Fruit fly (Drosophila melanogaster) whole organism, embryonic: Measurements from ENCODE around the gene CG13659.

Experiments used
- ATbp ChIP-seq: fragments of 200-800 bp; sonication (Bioruptor generic); optimal IDR thresholded peaks from 2 replicates; lab custom pipeline; 2017; ENCODE audit warnings: missing biosample characterization, mild to moderate bottlenecking, missing genetic modification characterization, missing genetic modification reagents
- CG1233 ChIP-seq: fragments of 200-800 bp; sonication (Bioruptor generic); optimal IDR thresholded peaks from 4 replicates; lab custom pipeline; 2018; ENCODE audit warnings: missing biosample characterization, mild to moderate bottlenecking, missing genetic modification characterization
- CG13287 ChIP-seq: fragments of 200-800 bp; sonication (Bioruptor generic); IDR thresholded peaks from 2 replicates; pipeline ENCODE4 v1.3.6; 2022; ENCODE audit warnings: missing biosample characterization, missing genetic modification characterization; ENCODE audit not compliant: partially characterized antibody
- CG15011 ChIP-seq: fragments of 200-800 bp; sonication (Bioruptor generic); optimal IDR thresholded peaks from 3 replicates; lab custom pipeline; 2018; ENCODE audit warnings: missing biosample characterization, mild to moderate bottlenecking, missing genetic modification characterization
- CG18764 ChIP-seq: fragments of 200-800 bp; sonication (Bioruptor generic); optimal IDR thresholded peaks from 3 replicates; lab custom pipeline; 2016; ENCODE audit warnings: missing biosample characterization, missing genetic modification characterization
- CG30403 ChIP-seq: fragments of 200-800 bp; sonication (Bioruptor generic); optimal IDR thresholded peaks from 3 replicates; lab custom pipeline; 2016; ENCODE audit warnings: missing biosample characterization, missing genetic modification characterization
- CG31224 ChIP-seq: fragments of 200-800 bp; sonication (Bioruptor generic); IDR thresholded peaks from 2 replicates; pipeline ENCODE4 v1.3.6; 2022; ENCODE audit warnings: missing biosample characterization, missing genetic modification characterization
- CG32767 ChIP-seq: fragments of 200-800 bp; sonication (Bioruptor generic); IDR thresholded peaks from 2 replicates; pipeline ENCODE4 v1.3.6; 2022; ENCODE audit warnings: missing biosample characterization, missing genetic modification characterization
- CG34376 ChIP-seq: fragments of 200-800 bp; sonication (Bioruptor generic); optimal IDR thresholded peaks from 2 replicates; lab custom pipeline; 2018; ENCODE audit warnings: missing biosample characterization, mild to moderate bottlenecking, missing genetic modification characterization
- CG5180 ChIP-seq: fragments of 200-800 bp; sonication (Bioruptor generic); optimal IDR thresholded peaks from 3 replicates; lab custom pipeline; 2017; ENCODE audit warnings: missing biosample characterization, missing genetic modification characterization, mild to moderate bottlenecking, moderate library complexity, missing genetic modification reagents
- CG7556 ChIP-seq: fragments of 200-800 bp; sonication (Bioruptor generic); optimal IDR thresholded peaks from 2 replicates; lab custom pipeline; 2017; ENCODE audit warnings: missing biosample characterization, mild to moderate bottlenecking, missing genetic modification characterization
- CG8478 ChIP-seq: fragments of >200 bp; optimal IDR thresholded peaks from 2 replicates; lab custom pipeline; 2018
- D19A ChIP-seq: fragments of 200-800 bp; optimal IDR thresholded peaks from 3 replicates; lab custom pipeline; 2019; ENCODE audit warnings: missing biosample characterization, mild to moderate bottlenecking, missing genetic modification characterization, moderate library complexity
- Dek ChIP-seq: fragments of 200-800 bp; sonication (Bioruptor generic); optimal IDR thresholded peaks from 3 replicates; lab custom pipeline; 2019; ENCODE audit warnings: missing biosample characterization, mild to moderate bottlenecking, missing genetic modification characterization, moderate library complexity
- ERR ChIP-seq: fragments of 200-800 bp; sonication (Bioruptor generic); optimal IDR thresholded peaks from 2 replicates; lab custom pipeline; 2016; ENCODE audit warnings: missing biosample characterization, missing genetic modification characterization
- Ets65A ChIP-seq: fragments of 200-800 bp; sonication (Bioruptor generic); peaks from one replicate; lab custom pipeline; 2016; ENCODE audit warnings: missing biosample characterization, missing genetic modification characterization
- GATAe ChIP-seq: fragments of 200-800 bp; sonication (Bioruptor generic); conservative IDR thresholded peaks from 2 replicates; pipeline ENCODE4 v1.3.6; 2022; ENCODE audit warnings: missing biosample characterization, missing genetic modification characterization
- HLHmδ ChIP-seq: fragments of 200-800 bp; sonication (Bioruptor generic); optimal IDR thresholded peaks from 2 replicates; lab custom pipeline; 2018; ENCODE audit warnings: missing biosample characterization, mild to moderate bottlenecking, missing genetic modification characterization, moderate library complexity
- Hr39 ChIP-seq: fragments of >200 bp; optimal IDR thresholded peaks from 2 replicates; lab custom pipeline; 2017
- Hsf ChIP-seq: fragments of 200-800 bp; sonication (Bioruptor generic); optimal IDR thresholded peaks from 3 replicates; lab custom pipeline; 2016; ENCODE audit warnings: missing biosample characterization, missing genetic modification characterization
- Lpt ChIP-seq: fragments of >200 bp; optimal IDR thresholded peaks from 2 replicates; lab custom pipeline; 2018; ENCODE audit warnings: missing biosample characterization, missing genetic modification characterization
- MTF-1 ChIP-seq: fragments of 200-800 bp; sonication (Bioruptor generic); optimal IDR thresholded peaks from 2 replicates; lab custom pipeline; 2018; ENCODE audit warnings: missing biosample characterization, mild to moderate bottlenecking, missing genetic modification characterization, borderline replicate concordance
- Mrtf ChIP-seq: fragments of 200-800 bp; sonication (Bioruptor generic); IDR thresholded peaks from 3 replicates; pipeline ENCODE4 v1.3.6; 2022; ENCODE audit warnings: missing biosample characterization, missing genetic modification characterization
- NfI ChIP-seq: fragments of 200-800 bp; sonication (Bioruptor generic); optimal IDR thresholded peaks from 3 replicates; lab custom pipeline; 2018; ENCODE audit warnings: missing biosample characterization, mild to moderate bottlenecking, missing genetic modification characterization, moderate library complexity
- Pdp1 ChIP-seq, 2 experiments: fragments of 200-800 bp; sonication (Bioruptor generic); optimal IDR thresholded peaks; 3 replicates each; lab custom pipeline; 2016; ENCODE audit warnings: missing biosample characterization in 2 of 2, missing genetic modification characterization in 2 of 2, mild to moderate bottlenecking in 1 of 2, moderate library complexity in 1 of 2
- Sry-δ ChIP-seq: fragments of 200-800 bp; sonication (Bioruptor generic); optimal IDR thresholded peaks from 2 replicates; lab custom pipeline; 2016; ENCODE audit warnings: missing biosample characterization, missing genetic modification characterization
- Vsx1 ChIP-seq: fragments of 200-800 bp; sonication (Bioruptor generic); optimal IDR thresholded peaks from 2 replicates; lab custom pipeline; 2017; ENCODE audit warnings: missing biosample characterization, mild to moderate bottlenecking, missing genetic modification characterization, missing genetic modification reagents
- aop ChIP-seq: fragments of 200-800 bp; sonication (Bioruptor generic); IDR thresholded peaks from 2 replicates; pipeline ENCODE4 v1.3.6; 2022; ENCODE audit warnings: missing biosample characterization, missing genetic modification characterization
- bcd ChIP-seq: fragments of 200-800 bp; sonication (Bioruptor generic); optimal IDR thresholded peaks from 2 replicates; lab custom pipeline; 2017; ENCODE audit warnings: missing biosample characterization, mild to moderate bottlenecking, missing genetic modification characterization
- cato ChIP-seq: fragments of 200-800 bp; sonication (Bioruptor generic); optimal IDR thresholded peaks from 2 replicates; lab custom pipeline; 2016; ENCODE audit warnings: missing biosample characterization, missing genetic modification characterization, borderline replicate concordance
- dmrt99B ChIP-seq: fragments of 200-800 bp; sonication (Bioruptor generic); optimal IDR thresholded peaks from 2 replicates; lab custom pipeline; 2018; ENCODE audit warnings: missing biosample characterization, mild to moderate bottlenecking, missing genetic modification characterization, moderate library complexity
- exex ChIP-seq: fragments of 200-800 bp; sonication (Bioruptor generic); optimal IDR thresholded peaks from 4 replicates; lab custom pipeline; 2018; ENCODE audit warnings: missing biosample characterization, mild to moderate bottlenecking, missing genetic modification characterization, moderate library complexity
- ftz-f1 ChIP-seq: fragments of 200-800 bp; sonication (Bioruptor generic); optimal IDR thresholded peaks from 2 replicates; lab custom pipeline; 2016; ENCODE audit warnings: missing biosample characterization, missing genetic modification characterization
- grn ChIP-seq: fragments of 200-800 bp; sonication (Bioruptor generic); optimal IDR thresholded peaks from 3 replicates; lab custom pipeline; 2017; ENCODE audit warnings: missing biosample characterization, missing genetic modification characterization
- jumu ChIP-seq: fragments of 200-800 bp; sonication (Bioruptor generic); optimal IDR thresholded peaks from 3 replicates; lab custom pipeline; 2016; ENCODE audit warnings: missing biosample characterization, missing genetic modification characterization
- klu ChIP-seq: fragments of 200-800 bp; sonication (Bioruptor generic); IDR thresholded peaks from 2 replicates; pipeline ENCODE4 v1.3.6; 2022; ENCODE audit warnings: missing biosample characterization, missing genetic modification characterization
- lab ChIP-seq: fragments of 200-800 bp; sonication (Bioruptor generic); optimal IDR thresholded peaks from 3 replicates; lab custom pipeline; 2017; ENCODE audit warnings: missing biosample characterization, missing genetic modification characterization, mild to moderate bottlenecking, moderate library complexity, missing genetic modification reagents
- lbe ChIP-seq: fragments of 200-800 bp; sonication (Bioruptor generic); optimal IDR thresholded peaks from 2 replicates; lab custom pipeline; 2016; ENCODE audit warnings: missing biosample characterization, mild to moderate bottlenecking, missing genetic modification characterization
- mam ChIP-seq: fragments of 200-800 bp; sonication (Bioruptor generic); optimal IDR thresholded peaks from 3 replicates; lab custom pipeline; 2016; ENCODE audit warnings: missing biosample characterization, missing genetic modification characterization
- mirr ChIP-seq: fragments of 200-800 bp; sonication (Bioruptor generic); optimal IDR thresholded peaks from 3 replicates; lab custom pipeline; 2018; ENCODE audit warnings: missing biosample characterization, mild to moderate bottlenecking, missing genetic modification characterization
- sd ChIP-seq: fragments of 200-800 bp; sonication (Bioruptor generic); optimal IDR thresholded peaks from 3 replicates; lab custom pipeline; 2018; ENCODE audit warnings: missing biosample characterization, mild to moderate bottlenecking, missing genetic modification characterization, moderate library complexity
- slou ChIP-seq: fragments of 200-800 bp; sonication (Bioruptor generic); optimal IDR thresholded peaks from 3 replicates; lab custom pipeline; 2016; ENCODE audit warnings: missing biosample characterization, missing genetic modification characterization
- slp2 ChIP-seq: fragments of 200-800 bp; sonication (Bioruptor generic); optimal IDR thresholded peaks from 2 replicates; lab custom pipeline; 2016; ENCODE audit warnings: missing biosample characterization, missing genetic modification characterization
- stc ChIP-seq: fragments of 200-800 bp; sonication (Bioruptor generic); IDR thresholded peaks from 2 replicates; pipeline ENCODE4 v1.3.6; 2022; ENCODE audit warnings: missing biosample characterization, missing genetic modification characterization
- tgo ChIP-seq: fragments of 200-800 bp; sonication (Bioruptor generic); IDR thresholded peaks from 3 replicates; pipeline ENCODE4 v1.3.6; 2022; ENCODE audit warnings: missing biosample characterization, missing genetic modification characterization
- unpg ChIP-seq: fragments of 200-800 bp; sonication (Bioruptor generic); optimal IDR thresholded peaks from 3 replicates; lab custom pipeline; 2018; ENCODE audit warnings: missing biosample characterization, mild to moderate bottlenecking, missing genetic modification characterization, moderate library complexity
- yki ChIP-seq: fragments of >200 bp; optimal IDR thresholded peaks from 3 replicates; lab custom pipeline; 2018
- zen ChIP-seq: fragments of 200-800 bp; sonication (Bioruptor generic); optimal IDR thresholded peaks from 3 replicates; lab custom pipeline; 2018; ENCODE audit warnings: missing biosample characterization, mild to moderate bottlenecking, missing genetic modification characterization, moderate library complexity

The CG13659 gene

dm6 chr3R:25309175-25309574, 8.5 kb downstream of the CG13659 start (continued):
- TF ChIP-seq dmrt99B (tag; lab: Kevin White, UChicago) (no peak), cato (GFP tag; lab: Kevin White, UChicago) (no peak), ERR (GFP tag; lab: Kevin White, UChicago) (no peak), zen (no peak), Dek (tag; lab: Kevin White, UChicago) (no peak), mirr (GFP tag; lab: Kevin White, UChicago) (peak; percentile 64), CG7556 (no peak), MTF-1 (GFP tag; lab: Kevin White, UChicago) (no peak), D19A (no peak), Lpt (GFP tag; lab: Kevin White, UChicago) (no peak), Sry-δ (GFP tag; lab: Kevin White, UChicago) (no peak), CG1233 (GFP tag; lab: Kevin White, UChicago) (no peak), Mrtf (GFP tag; lab: Robert Waterston, UW) (no peak), CG15011 (GFP tag; lab: Kevin White, UChicago) (no peak), Hr39 (lab: Kevin White, UChicago) (no peak), CG32767 (no peak), GATAe (GFP tag; lab: Robert Waterston, UW) (0 out of 2 replicates have a peak, but pooled peaks have one; percentile 21), lab (GFP tag; lab: Kevin White, UChicago) (peak; percentile 53), slou (GFP tag; lab: Kevin White, UChicago) (no peak), sd (tag; lab: Kevin White, UChicago) (peak; percentile 3), CG5180 (GFP tag; lab: Kevin White, UChicago) (no peak), HLHmδ (GFP tag; lab: Kevin White, UChicago) (no peak), CG13287 (no peak), CG30403 (GFP tag; lab: Kevin White, UChicago) (no peak), ATbp (GFP tag; lab: Kevin White, UChicago) (no peak), yki (lab: Kevin White, UChicago) (no peak), jumu (GFP tag; lab: Kevin White, UChicago) (no peak), Pdp1 (GFP tag; optimal IDR thresholded peaks at IDR 0.05; lab: Kevin White, UChicago) (no peak), tgo (GFP tag; lab: Robert Waterston, UW) (no peak), mam (GFP tag; lab: Kevin White, UChicago) (no peak), lbe (no peak), stc (GFP tag; lab: Robert Waterston, UW) (no peak), unpg (GFP tag; lab: Kevin White, UChicago) (no peak), Vsx1 (GFP tag; lab: Kevin White, UChicago) (peak; percentile 33), Hsf (GFP tag; lab: Kevin White, UChicago) (no peak), aop (GFP tag; lab: Robert Waterston, UW) (no peak), grn (GFP tag; lab: Kevin White, UChicago) (peak; percentile 38), klu (GFP tag; lab: Robert Waterston, UW) (no peak), CG34376 (GFP tag; lab: Kevin White, UChicago) (peak; percentile 7), exex (tag; lab: Kevin White, UChicago) (peak; percentile 97), CG8478 (no peak), bcd (GFP tag; lab: Kevin White, UChicago) (no peak), CG18764 (GFP tag; lab: Kevin White, UChicago) (no peak), Ets65A (GFP tag; lab: Kevin White, UChicago) (no peak), slp2 (GFP tag; lab: Kevin White, UChicago) (no peak), NfI (GFP tag; lab: Kevin White, UChicago) (no peak), CG31224 (GFP tag; lab: Robert Waterston, UW) (no peak), ftz-f1 (GFP tag; lab: Kevin White, UChicago) (no peak)
